Worm (Caenorhabditis elegans) whole organism, young adult: ENCODE results near the gene ltd-1.

Experiments
- C06A6.2 ChIP-seq: fragments of 200-800 bp; sonication (Bioruptor generic); conservative IDR thresholded peaks from 2 replicates; pipeline ENCODE4 v1.3.6; 2022; ENCODE audit warnings: missing genetic modification characterization, missing compliant biosample characterization
- F10E7.11 ChIP-seq: sonication (generic microtip); optimal IDR thresholded peaks from 2 replicates; lab custom pipeline; 2017; ENCODE audit warnings: mild to moderate bottlenecking, missing genetic modification characterization, moderate library complexity, missing compliant biosample characterization
- F52B5.7 ChIP-seq: sonication (generic microtip); optimal IDR thresholded peaks from 2 replicates; lab custom pipeline; 2016; ENCODE audit warnings: mild to moderate bottlenecking, missing genetic modification characterization, missing compliant biosample characterization
- bed-1 ChIP-seq: fragments of 200-800 bp; sonication (Bioruptor generic); IDR thresholded peaks from 2 replicates; pipeline ENCODE4 v1.3.6; 2022; ENCODE audit warnings: missing genetic modification reagents, missing genetic modification characterization, missing compliant biosample characterization
- ceh-91 ChIP-seq: fragments of 200-800 bp; sonication (Bioruptor generic); IDR thresholded peaks from 2 replicates; pipeline ENCODE4 v1.3.6; 2022; ENCODE audit warnings: missing genetic modification reagents, missing genetic modification characterization, missing compliant biosample characterization
- gei-17 ChIP-seq: fragments of 200-800 bp; sonication (Bioruptor generic); optimal IDR thresholded peaks from 2 replicates; lab custom pipeline; 2018; ENCODE audit warnings: mild to moderate bottlenecking, missing genetic modification characterization, missing compliant biosample characterization
- lsy-27 ChIP-seq: sonication (generic microtip); optimal IDR thresholded peaks from 2 replicates; lab custom pipeline; 2017; ENCODE audit warnings: missing genetic modification characterization, mild to moderate bottlenecking, missing compliant biosample characterization, antibody characterized with exemption, missing genotype, borderline replicate concordance; ENCODE audit not compliant: insufficient read depth
- mel-28 ChIP-seq: sonication (generic microtip); optimal IDR thresholded peaks from 2 replicates; lab custom pipeline; 2016; ENCODE audit warnings: borderline replicate concordance, mild to moderate bottlenecking, missing genetic modification characterization, missing compliant biosample characterization
- nfya-1 ChIP-seq: sonication (generic microtip); optimal IDR thresholded peaks from 2 replicates; lab custom pipeline; 2017; ENCODE audit warnings: antibody characterized with exemption, missing compliant biosample characterization, missing genetic modification characterization, borderline replicate concordance; ENCODE audit not compliant: insufficient read depth
- nfya-2 ChIP-seq: fragments of 200-800 bp; sonication (Bioruptor generic); IDR thresholded peaks from 2 replicates; pipeline ENCODE4 v1.3.6; 2022; ENCODE audit warnings: missing genetic modification reagents, missing genetic modification characterization, missing compliant biosample characterization
- snpc-4 ChIP-seq, 5 experiments: fragments of 150-350 bp in 1 of 5; sonication (generic microtip) in 4 of 5; optimal IDR thresholded peaks; 2 replicates each; lab custom pipeline; 2014 to 2018; ENCODE audit warnings: missing genetic modification characterization in 5 of 5, missing biosample characterization in 3 of 5, antibody characterized with exemption in 2 of 5, mild to moderate bottlenecking in 2 of 5, missing compliant biosample characterization in 2 of 5, missing genotype in 2 of 5, moderate library complexity in 2 of 5, missing genetic modification reagents in 1 of 5
- unc-62 ChIP-seq: fragments of 150-350 bp; optimal IDR thresholded peaks from 2 replicates; lab custom pipeline; 2014; ENCODE audit warnings: missing biosample characterization, missing genetic modification reagents, missing genetic modification characterization
- ztf-28 ChIP-seq: fragments of 200-800 bp; sonication (Bioruptor generic); IDR thresholded peaks from 2 replicates; pipeline ENCODE4 v1.3.6; 2022; ENCODE audit warnings: missing genetic modification reagents, missing genetic modification characterization, missing compliant biosample characterization

- TF ChIP-seq nfya-2 (GFP tag; lab: Robert Waterston, UW) (no peak), snpc-4 (GFP tag; optimal IDR thresholded peaks at IDR 0.05; lab: Kevin White, UChicago) (no peak), snpc-4 (tag; optimal IDR thresholded peaks at IDR 0.05; lab: Kevin White, UChicago) (peak; percentile 45 to 74 (median 73)), nfya-1 (tag; lab: Kevin White, UChicago) (no peak), C06A6.2 (GFP tag; lab: Robert Waterston, UW) (no peak), lsy-27 (tag; lab: Kevin White, UChicago) (no peak), ztf-28 (GFP tag; lab: Robert Waterston, UW) (no peak), F52B5.7 (no peak), F10E7.11 (tag; lab: Kevin White, UChicago) (no peak), mel-28 (tag; lab: Kevin White, UChicago) (no peak), gei-17 (GFP tag; lab: Kevin White, UChicago) (no peak), bed-1 (GFP tag; lab: Robert Waterston, UW) (no peak), unc-62 (no peak), ceh-91 (0 out of 2 replicates have a peak, but pooled peaks have one; percentile 16)
Measured at ce11 chrII:8086803-8087202, 5.8 kb downstream of the ltd-1 start, which contains the start of gene K02C4.3.
